Worm (Caenorhabditis elegans) whole organism, late embryonic: ENCODE results near the gene nlg-1.

Source experiments
- ceh-24 ChIP-seq: sonication (generic microtip); optimal IDR thresholded peaks from 2 replicates; lab custom pipeline; 2016; ENCODE audit warnings: mild to moderate bottlenecking, missing genetic modification characterization, missing compliant biosample characterization
- fkh-10 ChIP-seq: fragments of 150-350 bp; optimal IDR thresholded peaks from 2 replicates; lab custom pipeline; 2014; ENCODE audit warnings: missing biosample characterization, missing genetic modification reagents, missing genetic modification characterization
- nhr-11 ChIP-seq: fragments of 150-350 bp; optimal IDR thresholded peaks from 2 replicates; lab custom pipeline; 2014; ENCODE audit warnings: missing biosample characterization, missing genetic modification characterization
- rnt-1 ChIP-seq: sonication (generic microtip); optimal IDR thresholded peaks from 2 replicates; lab custom pipeline; 2016; ENCODE audit warnings: missing genetic modification characterization, missing compliant biosample characterization

DNA sequence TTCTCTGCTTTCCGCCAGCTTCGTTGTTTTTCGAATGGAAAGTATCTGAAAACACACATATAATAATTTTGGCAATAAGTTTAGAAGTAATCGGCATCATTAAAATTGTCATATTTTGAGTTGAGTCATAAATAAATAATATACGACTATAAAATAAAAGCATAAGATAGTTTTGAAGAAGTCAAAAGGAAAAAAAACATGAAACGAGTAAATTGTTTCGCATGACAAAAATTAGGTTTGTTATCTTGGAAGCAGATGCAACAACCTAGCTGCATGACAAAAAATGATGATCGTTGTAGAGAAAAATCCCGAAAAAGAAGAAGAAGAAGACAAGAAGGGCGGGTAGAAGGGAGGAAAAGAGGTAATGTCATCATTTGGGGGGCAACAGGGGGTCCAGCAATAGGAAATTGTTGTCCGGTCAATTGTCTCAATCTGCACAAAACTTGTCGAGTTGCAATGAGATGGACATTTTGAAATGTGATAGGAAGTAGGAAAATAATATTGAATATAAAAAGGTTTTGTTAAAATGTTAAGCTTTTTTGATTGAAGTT lies at the start of gene nlg-1:
- TF ChIP-seq ceh-24 (no peak), fkh-10 (no peak), rnt-1 (tag; lab: Kevin White, UChicago) (no peak), nhr-11 (tag; lab: Kevin White, UChicago) (no peak)
